Worm (Caenorhabditis elegans) whole organism, young adult: ENCODE measurements around the gene B0403.6.

Source experiments
- D2030.7 ChIP-seq: fragments of 200-800 bp; sonication (Bioruptor generic); IDR thresholded peaks from 2 replicates; pipeline ENCODE4 v1.3.6; 2022; ENCODE audit warnings: missing genetic modification reagents, missing genetic modification characterization, missing compliant biosample characterization
- F33H1.4 ChIP-seq: fragments of 200-800 bp; sonication (Bioruptor generic); IDR thresholded peaks from 2 replicates; pipeline ENCODE4 v1.3.6; 2022; ENCODE audit warnings: missing genetic modification reagents, missing genetic modification characterization, missing compliant biosample characterization
- F52B5.7 ChIP-seq: sonication (generic microtip); optimal IDR thresholded peaks from 2 replicates; lab custom pipeline; 2016; ENCODE audit warnings: mild to moderate bottlenecking, missing genetic modification characterization, missing compliant biosample characterization
- F55B11.4 ChIP-seq: sonication (generic microtip); optimal IDR thresholded peaks from 2 replicates; lab custom pipeline; 2016; ENCODE audit warnings: missing compliant biosample characterization, missing genetic modification characterization, borderline replicate concordance; ENCODE audit not compliant: insufficient read depth
- F57A8.1 ChIP-seq: fragments of 200-800 bp; sonication (Bioruptor generic); optimal IDR thresholded peaks from 2 replicates; lab custom pipeline; 2018; ENCODE audit warnings: mild to moderate bottlenecking, missing genetic modification characterization, moderate library complexity, missing compliant biosample characterization
- K11D2.4 ChIP-seq: fragments of 200-800 bp; sonication (Bioruptor generic); IDR thresholded peaks from 2 replicates; pipeline ENCODE4 v1.3.6; 2022; ENCODE audit warnings: missing genetic modification reagents, missing genetic modification characterization, missing compliant biosample characterization
- K12H6.12 ChIP-seq: fragments of 200-800 bp; sonication (Bioruptor generic); optimal IDR thresholded peaks from 2 replicates; lab custom pipeline; 2018; ENCODE audit warnings: mild to moderate bottlenecking, missing genetic modification characterization, missing compliant biosample characterization
- T07F8.4 ChIP-seq: sonication (generic microtip); optimal IDR thresholded peaks from 2 replicates; lab custom pipeline; 2016; ENCODE audit warnings: mild to moderate bottlenecking, missing genetic modification characterization, moderate library complexity, missing compliant biosample characterization
- Y53G8AR.9 ChIP-seq: fragments of 200-800 bp; sonication (Bioruptor generic); conservative IDR thresholded peaks from 2 replicates; pipeline ENCODE4 v1.3.6; 2022; ENCODE audit warnings: missing genetic modification reagents, missing genetic modification characterization, missing compliant biosample characterization
- Y56A3A.18 ChIP-seq: fragments of 200-800 bp; sonication (Bioruptor generic); IDR thresholded peaks from 2 replicates; pipeline ENCODE4 v1.3.6; 2022; ENCODE audit warnings: missing genetic modification reagents, missing genetic modification characterization, missing compliant biosample characterization
- Y79H2A.3 ChIP-seq: fragments of 200-800 bp; sonication (Bioruptor generic); conservative IDR thresholded peaks from 2 replicates; pipeline ENCODE4 v1.3.6; 2022; ENCODE audit warnings: missing genetic modification reagents, missing genetic modification characterization, missing compliant biosample characterization
- Y95B8A.8 ChIP-seq: fragments of 200-800 bp; sonication (Bioruptor generic); IDR thresholded peaks from 2 replicates; pipeline ENCODE4 v1.3.6; 2022; ENCODE audit warnings: missing genetic modification reagents, missing genetic modification characterization, missing compliant biosample characterization
- ZK185.1 ChIP-seq: sonication (generic microtip); optimal IDR thresholded peaks from 2 replicates; lab custom pipeline; 2016; ENCODE audit warnings: mild to moderate bottlenecking, missing genetic modification characterization, missing compliant biosample characterization; ENCODE audit not compliant: poor library complexity, severe bottlenecking
- aptf-3 ChIP-seq: fragments of 200-800 bp; sonication (Bioruptor generic); IDR thresholded peaks from 2 replicates; pipeline ENCODE4 v1.3.6; 2022; ENCODE audit warnings: missing genetic modification characterization, missing compliant biosample characterization
- athp-1 ChIP-seq: sonication (generic microtip); optimal IDR thresholded peaks from 2 replicates; lab custom pipeline; 2017; ENCODE audit warnings: mild to moderate bottlenecking, missing genetic modification characterization, missing compliant biosample characterization
- bed-2 ChIP-seq: fragments of 200-800 bp; sonication (Bioruptor generic); IDR thresholded peaks from 2 replicates; pipeline ENCODE4 v1.3.6; 2022; ENCODE audit warnings: missing genetic modification reagents, missing genetic modification characterization, missing compliant biosample characterization
- ccch-3 ChIP-seq: fragments of 200-800 bp; sonication (Bioruptor generic); optimal IDR thresholded peaks from 2 replicates; lab custom pipeline; 2018; ENCODE audit warnings: mild to moderate bottlenecking, missing genetic modification characterization, missing compliant biosample characterization
- cebp-1 ChIP-seq, 2 experiments: fragments of 200-800 bp in 1 of 2; sonication (Bioruptor generic) in 1 of 2; sonication (generic microtip) in 1 of 2; IDR thresholded peaks in 1 of 2; optimal IDR thresholded peaks in 1 of 2; 2 replicates each; pipeline versions ENCODE4 v1.3.6 to Lab custom; 2017 to 2022; ENCODE audit warnings: missing compliant biosample characterization in 2 of 2, missing genetic modification characterization in 2 of 2, mild to moderate bottlenecking in 1 of 2, missing genetic modification reagents in 1 of 2, moderate library complexity in 1 of 2
- cebp-2 ChIP-seq: fragments of 200-800 bp; sonication (Bioruptor generic); IDR thresholded peaks from 2 replicates; pipeline ENCODE4 v1.3.6; 2022; ENCODE audit warnings: missing genetic modification characterization, missing compliant biosample characterization
- ceh-100 ChIP-seq: fragments of 200-800 bp; sonication (Bioruptor generic); IDR thresholded peaks from 2 replicates; pipeline ENCODE4 v1.3.6; 2022; ENCODE audit warnings: missing genetic modification reagents, missing genetic modification characterization, missing compliant biosample characterization
- ceh-79 ChIP-seq: sonication (generic microtip); optimal IDR thresholded peaks from 2 replicates; lab custom pipeline; 2017; ENCODE audit warnings: mild to moderate bottlenecking, missing genetic modification characterization, missing compliant biosample characterization
- die-1 ChIP-seq: sonication (generic microtip); optimal IDR thresholded peaks from 2 replicates; lab custom pipeline; 2016; ENCODE audit warnings: missing genotype, mild to moderate bottlenecking, missing genetic modification characterization, missing compliant biosample characterization
- egrh-3 ChIP-seq: fragments of 200-800 bp; sonication (Bioruptor generic); IDR thresholded peaks from 2 replicates; pipeline ENCODE4 v1.3.6; 2022; ENCODE audit warnings: missing genetic modification reagents, missing genetic modification characterization, missing compliant biosample characterization
- ekl-4 ChIP-seq: fragments of 200-800 bp; sonication (Bioruptor generic); IDR thresholded peaks from 2 replicates; pipeline ENCODE4 v1.3.6; 2022; ENCODE audit warnings: missing genetic modification reagents, missing genetic modification characterization, missing compliant biosample characterization
- hlh-12 ChIP-seq: sonication (generic microtip); optimal IDR thresholded peaks from 2 replicates; lab custom pipeline; 2016; ENCODE audit warnings: missing genetic modification characterization, missing compliant biosample characterization
- hmg-1.2 ChIP-seq: fragments of 200-800 bp; sonication (Bioruptor generic); IDR thresholded peaks from 2 replicates; pipeline ENCODE4 v1.3.6; 2022; ENCODE audit warnings: missing genetic modification reagents, missing genetic modification characterization, missing compliant biosample characterization
- hrde-1 ChIP-seq: sonication (generic microtip); optimal IDR thresholded peaks from 2 replicates; lab custom pipeline; 2016; ENCODE audit warnings: missing genetic modification characterization, mild to moderate bottlenecking, missing compliant biosample characterization, moderate library complexity, missing genotype, missing genetic modification reagents, borderline replicate concordance
- lin-26 ChIP-seq: fragments of 200-800 bp; sonication (Bioruptor generic); IDR thresholded peaks from 2 replicates; pipeline ENCODE4 v1.3.6; 2022; ENCODE audit warnings: missing genetic modification reagents, missing genetic modification characterization, missing compliant biosample characterization
- lin-54 ChIP-seq: fragments of 200-800 bp; sonication (Bioruptor generic); optimal IDR thresholded peaks from 2 replicates; lab custom pipeline; 2018; ENCODE audit warnings: mild to moderate bottlenecking, missing genetic modification characterization, missing compliant biosample characterization
- mes-4 ChIP-seq: sonication (generic microtip); optimal IDR thresholded peaks from 2 replicates; lab custom pipeline; 2016; ENCODE audit warnings: missing genotype, missing genetic modification characterization, missing compliant biosample characterization
- mxl-1 ChIP-seq: sonication (generic microtip); optimal IDR thresholded peaks from 2 replicates; lab custom pipeline; 2016; ENCODE audit warnings: missing genetic modification characterization, missing compliant biosample characterization
- pha-4 ChIP-seq: fragments of 150-350 bp; sonication (generic microtip); optimal IDR thresholded peaks from 2 replicates; lab custom pipeline; 2014; ENCODE audit warnings: missing biosample characterization, missing genetic modification reagents, missing genetic modification characterization
- rcor-1 ChIP-seq: fragments of 200-800 bp; sonication (Bioruptor generic); IDR thresholded peaks from 2 replicates; pipeline ENCODE4 v1.3.6; 2022; ENCODE audit warnings: missing genetic modification reagents, missing genetic modification characterization, missing compliant biosample characterization
- sdz-38 ChIP-seq: sonication (generic microtip); optimal IDR thresholded peaks from 2 replicates; lab custom pipeline; 2016; ENCODE audit warnings: missing genotype, missing genetic modification characterization, missing compliant biosample characterization
- snpc-1.1 ChIP-seq: sonication (generic microtip); optimal IDR thresholded peaks from 2 replicates; lab custom pipeline; 2017; ENCODE audit warnings: missing genetic modification characterization, mild to moderate bottlenecking, missing compliant biosample characterization, antibody characterized with exemption, moderate library complexity, missing genotype, missing genetic modification reagents; ENCODE audit not compliant: insufficient read depth
- snpc-1.3 ChIP-seq: sonication (generic microtip); optimal IDR thresholded peaks from 2 replicates; lab custom pipeline; 2017; ENCODE audit warnings: missing genetic modification characterization, mild to moderate bottlenecking, missing compliant biosample characterization, antibody characterized with exemption, moderate library complexity, missing genotype, missing genetic modification reagents; ENCODE audit not compliant: insufficient read depth
- snpc-3.4 ChIP-seq: sonication (generic microtip); optimal IDR thresholded peaks from 2 replicates; lab custom pipeline; 2017; ENCODE audit warnings: missing genetic modification characterization, mild to moderate bottlenecking, missing compliant biosample characterization, antibody characterized with exemption, moderate library complexity, missing genotype, missing genetic modification reagents
- sptf-2 ChIP-seq: fragments of 200-800 bp; sonication (Bioruptor generic); optimal IDR thresholded peaks from 2 replicates; lab custom pipeline; 2018; ENCODE audit warnings: mild to moderate bottlenecking, missing genetic modification characterization, missing compliant biosample characterization
- unc-130 ChIP-seq: sonication (generic microtip); optimal IDR thresholded peaks from 2 replicates; lab custom pipeline; 2016; ENCODE audit warnings: missing genetic modification reagents, missing genetic modification characterization, missing compliant biosample characterization
- zim-3 ChIP-seq: sonication (generic microtip); optimal IDR thresholded peaks from 2 replicates; lab custom pipeline; 2017; ENCODE audit warnings: mild to moderate bottlenecking, missing genetic modification characterization, moderate library complexity, missing compliant biosample characterization
- ztf-25 ChIP-seq: fragments of 200-800 bp; sonication (Bioruptor generic); IDR thresholded peaks from 2 replicates; pipeline ENCODE4 v1.3.6; 2022; ENCODE audit warnings: missing genetic modification reagents, missing genetic modification characterization, missing compliant biosample characterization
- ztf-26 ChIP-seq: sonication (generic microtip); optimal IDR thresholded peaks from 2 replicates; lab custom pipeline; 2017; ENCODE audit warnings: missing genetic modification characterization, missing compliant biosample characterization

Gene B0403.6

ce11 chrX:7068400-7068799, 6.8 kb downstream of the B0403.6 start, which contains the start of gene pdi-6 (continued):
- TF ChIP-seq snpc-1.1 (tag; lab: Kevin White, UChicago) (no peak), T07F8.4 (tag; lab: Kevin White, UChicago) (no peak), sdz-38 (no peak), sptf-2 (GFP tag; lab: Kevin White, UChicago) (peak; percentile 43), ceh-79 (no peak), ccch-3 (peak; percentile 16), ztf-25 (GFP tag; lab: Robert Waterston, UW) (no peak), zim-3 (no peak), aptf-3 (GFP tag; lab: Robert Waterston, UW) (no peak), snpc-3.4 (tag; lab: Kevin White, UChicago) (no peak), D2030.7 (no peak), snpc-1.3 (no peak), Y53G8AR.9 (GFP tag; lab: Robert Waterston, UW) (peak; percentile 71), mes-4 (tag; lab: Kevin White, UChicago) (no peak), die-1 (no peak), athp-1 (tag; lab: Kevin White, UChicago) (no peak), F55B11.4 (tag; lab: Kevin White, UChicago) (no peak), bed-2 (0 out of 2 replicates have a peak, but pooled peaks have one; percentile 16), cebp-2 (GFP tag; lab: Robert Waterston, UW) (no peak), hmg-1.2 (GFP tag; lab: Robert Waterston, UW) (peak; percentile 62; the same call in 1 of the 2 replicates), ceh-100 (GFP tag; lab: Robert Waterston, UW) (no peak), Y56A3A.18 (GFP tag; lab: Robert Waterston, UW) (peak; percentile 53; the same call in 1 of the 2 replicates), F57A8.1 (no peak), hlh-12 (tag; lab: Kevin White, UChicago) (no peak), lin-54 (GFP tag; lab: Kevin White, UChicago) (peak; percentile 43), Y79H2A.3 (GFP tag; lab: Robert Waterston, UW) (no peak), egrh-3 (GFP tag; lab: Robert Waterston, UW) (peak; percentile 45; the same call in 1 of the 2 replicates), K12H6.12 (tag; lab: Kevin White, UChicago) (peak; percentile 87), cebp-1 (GFP tag; IDR thresholded peaks at IDR 0.05; lab: Robert Waterston, UW) (peak; percentile 98), cebp-1 (tag; optimal IDR thresholded peaks at IDR 0.05; lab: Kevin White, UChicago) (peak; percentile 99), ztf-26 (no peak), F52B5.7 (tag; lab: Kevin White, UChicago) (no peak), rcor-1 (GFP tag; lab: Robert Waterston, UW) (peak; percentile 43; the same call in 1 of the 2 replicates), lin-26 (GFP tag; lab: Robert Waterston, UW) (0 out of 2 replicates have a peak, but pooled peaks have one; percentile 22), mxl-1 (tag; lab: Kevin White, UChicago) (no peak), Y95B8A.8 (GFP tag; lab: Robert Waterston, UW) (no peak), ZK185.1 (tag; lab: Kevin White, UChicago) (peak; percentile 79), K11D2.4 (peak; percentile 84), hrde-1 (tag; lab: Kevin White, UChicago) (no peak), pha-4 (peak; percentile 41), ekl-4 (peak; percentile 20; the same call in 1 of the 2 replicates), F33H1.4 (GFP tag; lab: Robert Waterston, UW) (peak; percentile 16; the same call in 1 of the 2 replicates), unc-130 (GFP tag; lab: Kevin White, UChicago) (no peak)
- TF ChIP-seq, all 124 proteins: peak for 53
